Worm (Caenorhabditis elegans) whole organism, late embryonic: Measurements from ENCODE around the gene col-113.
A peak's percentile ranks its signal among the peaks of the same experiment; 100 is the strongest.

Experiments used
- F13H6.1 ChIP-seq: sonication (generic microtip); optimal IDR thresholded peaks from 2 replicates; lab custom pipeline; 2016; ENCODE audit warnings: missing genetic modification characterization, missing compliant biosample characterization
- K02D7.2 ChIP-seq: sonication (generic microtip); optimal IDR thresholded peaks from 2 replicates; lab custom pipeline; 2017; ENCODE audit warnings: mild to moderate bottlenecking, missing genetic modification characterization, missing compliant biosample characterization
- T23F11.4 ChIP-seq: fragments of 200-800 bp; sonication (Bioruptor generic); optimal IDR thresholded peaks from 2 replicates; lab custom pipeline; 2018; ENCODE audit warnings: mild to moderate bottlenecking, missing genetic modification characterization, missing compliant biosample characterization
- ama-1 ChIP-seq: fragments of 150-350 bp; optimal IDR thresholded peaks from 2 replicates; lab custom pipeline; 2014
- ceh-18 ChIP-seq: sonication (generic microtip); optimal IDR thresholded peaks from 2 replicates; lab custom pipeline; 2016; ENCODE audit warnings: missing genetic modification characterization, missing compliant biosample characterization
- ceh-24 ChIP-seq: sonication (generic microtip); optimal IDR thresholded peaks from 2 replicates; lab custom pipeline; 2016; ENCODE audit warnings: mild to moderate bottlenecking, missing genetic modification characterization, missing compliant biosample characterization
- ceh-30 ChIP-seq: fragments of 150-350 bp; optimal IDR thresholded peaks from 2 replicates; lab custom pipeline; 2014; ENCODE audit warnings: missing biosample characterization, missing genetic modification characterization
- ceh-31 ChIP-seq: sonication (generic microtip); optimal IDR thresholded peaks from 2 replicates; lab custom pipeline; 2016; ENCODE audit warnings: missing genetic modification characterization, missing compliant biosample characterization
- che-1 ChIP-seq: sonication (generic microtip); optimal IDR thresholded peaks from 2 replicates; lab custom pipeline; 2016; ENCODE audit warnings: mild to moderate bottlenecking, missing genetic modification characterization, missing compliant biosample characterization
- ets-4 ChIP-seq: sonication (generic microtip); optimal IDR thresholded peaks from 2 replicates; lab custom pipeline; 2016; ENCODE audit warnings: missing genetic modification characterization, missing compliant biosample characterization
- eyg-1 ChIP-seq: sonication (generic microtip); optimal IDR thresholded peaks from 2 replicates; lab custom pipeline; 2016; ENCODE audit warnings: missing genotype, missing genetic modification characterization, missing compliant biosample characterization
- fkh-10 ChIP-seq: fragments of 150-350 bp; optimal IDR thresholded peaks from 2 replicates; lab custom pipeline; 2014; ENCODE audit warnings: missing biosample characterization, missing genetic modification reagents, missing genetic modification characterization
- fkh-6 ChIP-seq: sonication (generic microtip); optimal IDR thresholded peaks from 2 replicates; lab custom pipeline; 2016; ENCODE audit warnings: missing genetic modification characterization, missing compliant biosample characterization
- gmeb-2 ChIP-seq: sonication (generic microtip); optimal IDR thresholded peaks from 2 replicates; lab custom pipeline; 2016; ENCODE audit warnings: missing genetic modification characterization, inconsistent platforms, missing compliant biosample characterization
- hlh-15 ChIP-seq: sonication (generic microtip); optimal IDR thresholded peaks from 2 replicates; lab custom pipeline; 2016; ENCODE audit warnings: missing genetic modification characterization, missing compliant biosample characterization
- hlh-30 ChIP-seq: sonication (generic microtip); optimal IDR thresholded peaks from 2 replicates; lab custom pipeline; 2017; ENCODE audit warnings: antibody characterized with exemption, missing genetic modification characterization, missing compliant biosample characterization; ENCODE audit not compliant: insufficient read depth
- hlh-8 ChIP-seq: sonication (generic microtip); optimal IDR thresholded peaks from 2 replicates; lab custom pipeline; 2016; ENCODE audit warnings: missing genotype, missing genetic modification characterization, missing compliant biosample characterization
- nfya-1 ChIP-seq: sonication (generic microtip); optimal IDR thresholded peaks from 2 replicates; lab custom pipeline; 2017; ENCODE audit warnings: missing genetic modification characterization, mild to moderate bottlenecking, missing compliant biosample characterization, antibody characterized with exemption, moderate library complexity
- odd-2 ChIP-seq: sonication (generic microtip); optimal IDR thresholded peaks from 2 replicates; lab custom pipeline; 2017; ENCODE audit warnings: antibody characterized with exemption, mild to moderate bottlenecking, missing genetic modification characterization, missing compliant biosample characterization
- pha-2 ChIP-seq: sonication (generic microtip); optimal IDR thresholded peaks from 2 replicates; lab custom pipeline; 2017; ENCODE audit warnings: mild to moderate bottlenecking, missing genetic modification characterization, missing compliant biosample characterization
- pha-4 ChIP-seq: fragments of 150-350 bp; optimal IDR thresholded peaks from 2 replicates; lab custom pipeline; 2018; ENCODE audit warnings: missing biosample characterization, missing genetic modification reagents, missing genetic modification characterization
- rnt-1 ChIP-seq: sonication (generic microtip); optimal IDR thresholded peaks from 2 replicates; lab custom pipeline; 2016; ENCODE audit warnings: missing genetic modification characterization, missing compliant biosample characterization
- syd-9 ChIP-seq: sonication (generic microtip); optimal IDR thresholded peaks from 2 replicates; lab custom pipeline; 2016; ENCODE audit warnings: mild to moderate bottlenecking, missing genetic modification characterization, moderate library complexity, missing compliant biosample characterization
- tbx-2 ChIP-seq: sonication (generic microtip); optimal IDR thresholded peaks from 2 replicates; lab custom pipeline; 2016; ENCODE audit warnings: missing genetic modification characterization, missing compliant biosample characterization
- tbx-7 ChIP-seq: sonication (generic microtip); optimal IDR thresholded peaks from 2 replicates; lab custom pipeline; 2016; ENCODE audit warnings: missing genotype, missing genetic modification characterization, missing compliant biosample characterization
- ttx-3 ChIP-seq: sonication (generic microtip); optimal IDR thresholded peaks from 2 replicates; lab custom pipeline; 2016; ENCODE audit warnings: missing genetic modification reagents, missing genetic modification characterization, missing compliant biosample characterization
- unc-3 ChIP-seq, 2 experiments: fragments of 200-800 bp in 1 of 2; sonication (Bioruptor generic) in 1 of 2; sonication (generic microtip) in 1 of 2; conservative IDR thresholded peaks in 1 of 2; optimal IDR thresholded peaks in 1 of 2; 2 replicates each; pipeline versions ENCODE4 v1.3.6 to Lab custom; 2016 to 2022; ENCODE audit warnings: missing compliant biosample characterization in 2 of 2, missing genetic modification characterization in 2 of 2, missing genetic modification reagents in 1 of 2
- unc-42 ChIP-seq: sonication (generic microtip); optimal IDR thresholded peaks from 2 replicates; lab custom pipeline; 2016; ENCODE audit warnings: missing genotype, missing genetic modification characterization, missing compliant biosample characterization

The col-113 gene

DNA sequence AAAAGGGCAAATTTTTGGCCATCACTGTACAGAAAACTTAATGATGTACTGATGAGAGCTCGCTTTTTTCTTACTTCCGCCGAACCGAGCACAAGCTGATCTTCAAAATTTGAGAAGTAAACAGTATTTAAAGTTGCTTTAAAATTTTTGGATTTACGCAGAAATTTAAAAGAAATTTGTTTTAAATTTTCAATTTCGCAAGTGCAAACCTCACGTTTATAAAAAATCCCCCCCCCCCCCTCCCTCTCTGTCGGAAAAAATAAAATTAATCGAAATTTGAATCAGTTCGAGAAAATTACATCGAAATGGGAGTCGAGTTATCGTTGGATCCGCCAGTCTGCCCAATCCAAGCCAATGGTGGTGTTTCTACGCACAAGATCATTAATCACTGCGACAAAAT is 1.1 kb upstream of the col-113 start, which contains the start of gene C34D4.3:
Gene C34D4.3 (plus strand): TSS at position 301 of the 400 bp plus-strand sequence.
- TF ChIP-seq ceh-31 (tag; lab: Kevin White, UChicago), result no peak
- TF ChIP-seq, all 69 proteins: peak for 0

DNA sequence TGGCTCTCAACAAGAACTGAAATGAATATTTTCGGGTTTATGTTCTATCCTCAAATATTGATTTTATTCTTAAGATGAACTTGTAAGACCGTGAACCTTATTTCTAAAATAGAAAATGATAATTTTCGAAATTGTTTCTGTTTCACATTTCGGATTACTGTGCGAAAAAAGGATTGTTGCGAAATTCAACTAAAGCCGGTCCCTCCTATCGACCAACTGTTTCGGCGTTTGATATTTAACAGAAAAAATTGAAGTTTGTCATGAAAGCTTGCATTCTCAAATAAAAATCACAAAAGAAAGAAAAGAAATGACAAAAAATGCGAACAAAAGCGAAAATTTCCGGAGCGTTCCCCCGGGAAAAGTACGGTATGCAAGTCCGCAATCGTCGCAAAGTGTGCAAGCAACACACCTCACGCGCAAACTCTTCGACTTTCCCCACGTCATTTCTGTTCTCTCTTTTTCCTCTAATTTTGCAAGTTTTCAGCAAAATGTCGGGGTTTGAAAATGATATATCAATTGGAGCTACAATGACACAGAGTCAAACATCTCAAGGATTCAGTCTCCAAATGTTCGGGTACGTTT is 3.2 kb downstream of the col-113 start, which contains the start of gene C34D4.4:
Gene C34D4.4 (plus strand): TSS at position 342 of the 582 bp plus-strand sequence.
- no peak for TF ChIP-seq hlh-8 (tag; lab: Kevin White, UChicago)
- peak; percentile 16 for TF ChIP-seq nfya-1

DNA sequence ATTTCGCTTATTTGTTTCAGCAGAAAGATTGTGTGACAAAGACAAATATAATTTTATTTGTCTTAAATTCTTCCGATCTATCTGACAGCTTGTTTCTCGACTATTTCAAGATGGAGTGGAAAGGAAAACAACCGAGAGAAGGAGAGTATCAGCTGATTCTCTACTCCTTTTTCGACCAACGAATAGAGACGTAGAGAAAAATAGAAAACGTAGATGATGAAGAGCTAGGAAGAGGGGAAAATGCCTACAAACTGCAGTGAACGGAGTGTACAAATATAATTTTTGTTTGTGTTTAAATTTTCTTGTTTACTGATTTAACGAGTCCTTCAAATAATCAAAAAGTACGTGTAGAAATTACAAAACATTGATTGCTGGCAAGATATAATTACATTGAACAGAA is 4.6 kb downstream of the col-113 start:
- no peak for TF ChIP-seq T23F11.4 (GFP tag; lab: Kevin White, UChicago)
- no peak for TF ChIP-seq ets-4 (tag; lab: Kevin White, UChicago)
- TF ChIP-seq tbx-2 (tag; lab: Kevin White, UChicago), result no peak
- no peak for TF ChIP-seq syd-9 (tag; lab: Kevin White, UChicago)
- TF ChIP-seq fkh-6 (tag; lab: Kevin White, UChicago), result no peak
- no peak for TF ChIP-seq pha-2
- no peak for TF ChIP-seq ttx-3 (tag; lab: Kevin White, UChicago)
- TF ChIP-seq gmeb-2 (tag; lab: Kevin White, UChicago), result no peak
- peak; percentile 55 for TF ChIP-seq hlh-30 (tag; lab: Kevin White, UChicago)
- peak; percentile 2 for TF ChIP-seq nfya-1
- TF ChIP-seq hlh-15 (tag; lab: Kevin White, UChicago), result no peak
- TF ChIP-seq rnt-1 (tag; lab: Kevin White, UChicago), result no peak

DNA sequence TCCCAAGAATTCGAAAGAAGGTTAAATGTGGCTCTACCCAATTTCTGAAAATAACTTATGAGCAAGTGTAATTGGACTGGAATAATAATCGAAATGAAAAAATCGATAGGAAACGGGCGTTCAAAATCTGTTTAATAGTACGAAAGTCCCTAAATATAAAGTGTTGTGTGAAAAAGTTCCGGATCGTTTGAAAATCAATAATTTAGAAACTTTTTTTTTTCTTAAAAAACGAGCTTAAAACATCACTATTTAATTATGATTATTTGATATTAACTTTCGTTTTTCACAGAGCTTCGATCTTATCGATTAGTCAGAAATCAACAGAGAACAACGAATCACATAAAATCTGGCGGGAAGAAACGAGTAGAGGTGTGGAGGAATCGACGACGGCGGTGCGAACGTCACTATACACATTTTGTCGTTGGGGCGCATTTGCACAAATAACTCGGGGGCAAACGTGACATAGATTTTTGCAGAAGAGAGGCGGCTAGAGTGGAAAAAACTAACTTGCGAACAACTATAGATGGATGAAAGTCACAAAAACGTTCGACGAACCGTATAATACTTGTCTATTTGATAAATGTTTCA is 7.5 kb downstream of the col-113 start, which contains the start of gene hecd-1:
Gene hecd-1 (minus strand): TSS at position 51 of the 588 bp plus-strand sequence.
- TF ChIP-seq hlh-30 (tag; lab: Kevin White, UChicago), result peak; percentile 19
- no peak for TF ChIP-seq pha-4
- TF ChIP-seq tbx-7 (tag; lab: Kevin White, UChicago), result no peak
- TF ChIP-seq, all 69 proteins: peak for 1

DNA sequence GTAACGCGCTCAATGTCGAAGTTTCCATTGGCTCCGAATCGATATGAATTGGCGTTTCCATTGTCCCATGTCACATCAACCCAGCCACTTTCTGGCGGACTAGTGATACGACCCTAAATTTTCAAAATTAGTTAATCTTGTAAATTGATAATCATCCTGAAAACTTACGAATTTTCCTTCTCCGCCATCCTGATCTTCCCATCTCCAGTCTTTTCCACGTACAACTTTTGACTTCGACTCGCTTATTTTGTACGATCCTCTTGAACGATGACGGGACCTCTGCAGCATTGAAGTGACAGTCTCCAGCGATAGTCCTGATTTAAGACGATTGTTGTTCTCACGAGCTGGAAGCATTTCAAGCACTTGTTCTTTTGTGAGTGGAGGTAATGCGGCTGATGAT is 13.2 kb downstream of the col-113 start:
- no peak for TF ChIP-seq hlh-15 (tag; lab: Kevin White, UChicago)
- TF ChIP-seq rnt-1 (tag; lab: Kevin White, UChicago), result no peak
- no peak for TF ChIP-seq eyg-1
- no peak for TF ChIP-seq tbx-7 (tag; lab: Kevin White, UChicago)
- TF ChIP-seq unc-3 (GFP tag; conservative IDR thresholded peaks at IDR 0.05; lab: Robert Waterston, UW), result no peak
- no peak for TF ChIP-seq unc-3 (tag; optimal IDR thresholded peaks at IDR 0.05; lab: Kevin White, UChicago)
- no peak for TF ChIP-seq fkh-10 (GFP tag; lab: Kevin White, UChicago)
- TF ChIP-seq ceh-30 (tag; lab: Kevin White, UChicago), result no peak
- TF ChIP-seq F13H6.1 (tag; lab: Kevin White, UChicago), result no peak
- no peak for TF ChIP-seq gmeb-2 (tag; lab: Kevin White, UChicago)
- TF ChIP-seq ama-1 (lab: Kevin White, UChicago), result no peak
- no peak for TF ChIP-seq K02D7.2
- TF ChIP-seq ceh-18, result no peak
- no peak for TF ChIP-seq ceh-24
- no peak for TF ChIP-seq hlh-8 (tag; lab: Kevin White, UChicago)
- no peak for TF ChIP-seq che-1 (tag; lab: Kevin White, UChicago)
- TF ChIP-seq, all 69 proteins: peak for 0

DNA sequence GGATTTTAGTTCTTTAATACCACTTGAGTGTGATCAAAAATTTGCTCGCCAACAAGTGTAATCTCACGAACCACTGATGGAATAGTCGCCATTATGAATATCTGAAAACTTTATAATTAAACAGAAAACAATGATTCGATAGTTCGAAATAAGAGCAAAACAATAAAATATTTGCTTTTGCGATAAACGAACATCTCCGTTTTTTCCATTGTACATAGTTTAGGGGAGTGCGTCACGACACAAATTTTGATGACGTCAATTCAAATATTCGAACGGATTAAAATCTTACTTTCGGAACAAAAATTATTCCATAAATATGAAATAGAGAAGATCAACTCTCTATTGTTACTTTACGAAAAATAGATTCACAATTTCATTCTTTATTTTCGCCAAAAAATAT is 18.3 kb downstream of the col-113 start, which contains the start of gene mutd-1:
Gene mutd-1 (minus strand): TSS at position 101 of the 400 bp plus-strand sequence.
- TF ChIP-seq unc-42 (tag; lab: Kevin White, UChicago) (no peak), odd-2 (tag; lab: Kevin White, UChicago) (no peak)
